Fruit fly (Drosophila melanogaster) Kc167 (cell line): ENCODE measurements around the gene CG33777.

ENCODE experiments used
- Myc ChIP-seq: fragments of >200 bp; optimal IDR thresholded peaks from 2 replicates; lab custom pipeline; 2017; ENCODE audit warnings: missing external identifiers
- Sin3A ChIP-seq: fragments of >200 bp; optimal IDR thresholded peaks from 2 replicates; lab custom pipeline; 2018; ENCODE audit warnings: missing external identifiers
- h ChIP-seq: fragments of >200 bp; optimal IDR thresholded peaks from 3 replicates; lab custom pipeline; 2018; ENCODE audit warnings: missing external identifiers
- insv ChIP-seq: fragments of >200 bp; optimal IDR thresholded peaks from 3 replicates; lab custom pipeline; 2018; ENCODE audit warnings: missing external identifiers
- psq ChIP-seq: fragments of >200 bp; optimal IDR thresholded peaks from 2 replicates; lab custom pipeline; 2017; ENCODE audit warnings: missing external identifiers
- ttk ChIP-seq: sonication (Bioruptor generic); optimal IDR thresholded peaks from 2 replicates; lab custom pipeline; 2017; ENCODE audit warnings: missing external identifiers

The CG33777 gene

DNA sequence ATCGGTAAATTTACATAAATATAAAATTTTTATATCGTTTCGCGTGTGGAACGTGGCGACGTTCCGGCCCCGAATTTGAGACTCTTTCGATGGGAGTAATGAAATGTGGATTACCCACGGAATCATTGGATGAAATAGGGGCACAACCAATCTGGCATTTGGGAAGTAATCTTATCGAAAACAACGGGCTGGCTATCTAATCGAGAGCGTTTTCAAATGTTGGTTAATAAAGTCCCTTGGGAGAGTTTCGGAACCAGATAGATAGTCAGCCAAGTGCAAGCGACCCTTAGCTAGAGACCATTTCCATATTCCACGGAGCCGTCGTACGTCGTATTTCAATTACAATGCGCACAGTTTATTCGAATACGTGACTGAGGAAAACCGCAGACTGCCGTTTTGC is 5.7 kb downstream of the CG33777 start:
- no peak for TF ChIP-seq insv (lab: Kevin White, UChicago)
- TF ChIP-seq h (lab: Kevin White, UChicago), result no peak
- no peak for TF ChIP-seq Myc (lab: Kevin White, UChicago)

DNA sequence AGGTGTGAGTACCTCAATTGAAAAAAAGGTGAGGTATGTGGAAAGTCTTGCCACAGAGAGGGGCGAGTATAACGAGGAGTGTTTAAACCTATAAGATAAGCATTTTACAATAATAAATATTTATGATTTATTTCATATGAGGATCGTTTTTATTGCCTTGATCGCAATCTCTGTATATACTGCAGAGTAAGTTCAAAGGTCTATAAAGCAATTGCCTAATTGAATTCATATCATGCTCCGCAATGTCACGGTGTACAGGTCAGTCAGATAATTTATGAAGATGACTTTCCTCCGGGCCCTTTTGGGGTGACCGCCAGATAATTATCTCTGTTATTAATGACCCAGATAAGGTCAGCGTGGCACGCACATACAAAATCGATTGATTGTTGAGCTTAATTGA is 6.7 kb downstream of the CG33777 start:
- TF ChIP-seq insv (lab: Kevin White, UChicago) (no peak), psq (lab: Kevin White, UChicago) (no peak), Sin3A (lab: Kevin White, UChicago) (no peak), Myc (lab: Kevin White, UChicago) (no peak), h (lab: Kevin White, UChicago) (no peak), ttk (lab: Kevin White, UChicago) (no peak)

DNA sequence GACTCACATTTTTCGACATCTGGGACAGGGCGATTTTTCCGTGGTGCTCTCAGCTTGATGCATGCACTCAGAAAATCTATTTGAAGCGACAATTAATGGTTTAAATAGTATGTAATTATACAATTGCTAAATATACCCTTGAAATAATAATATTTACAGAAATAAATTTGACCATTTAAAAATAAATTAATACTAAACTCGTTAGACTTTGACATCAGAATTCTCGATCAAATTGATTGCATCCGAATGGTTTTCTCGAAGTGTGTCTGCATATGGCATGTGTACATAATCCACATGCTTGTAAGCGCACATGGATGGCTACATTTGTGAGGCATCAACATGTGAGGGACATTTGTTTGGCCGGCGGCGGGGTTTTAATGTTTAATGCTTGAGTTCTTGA is 8.4 kb downstream of the CG33777 start:
- TF ChIP-seq Myc (lab: Kevin White, UChicago), result no peak
- TF ChIP-seq psq (lab: Kevin White, UChicago), result no peak
- no peak for TF ChIP-seq h (lab: Kevin White, UChicago)
- no peak for TF ChIP-seq ttk (lab: Kevin White, UChicago)
- no peak for TF ChIP-seq Sin3A (lab: Kevin White, UChicago)
- no peak for TF ChIP-seq insv (lab: Kevin White, UChicago)

DNA sequence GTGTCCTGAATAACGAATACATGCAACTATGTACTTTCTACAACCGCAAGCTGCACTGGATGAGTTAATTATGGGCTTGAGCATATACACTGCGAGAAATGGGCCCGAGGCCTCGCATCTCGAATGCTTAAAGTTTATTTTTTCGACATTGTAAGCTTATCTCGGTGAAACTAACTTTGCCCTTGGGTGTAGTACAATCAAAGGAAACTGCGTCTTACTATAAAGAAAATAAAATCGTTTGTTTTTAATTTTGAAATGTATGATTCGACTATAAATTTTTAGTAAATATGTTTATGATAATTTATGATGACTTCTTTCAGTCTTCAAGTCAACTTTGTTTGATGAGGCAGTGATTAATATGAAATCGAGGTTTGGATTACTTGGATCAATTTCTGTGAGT is 9.3 kb downstream of the CG33777 start:
- TF ChIP-seq Myc (lab: Kevin White, UChicago) (no peak), psq (lab: Kevin White, UChicago) (no peak), h (lab: Kevin White, UChicago) (no peak), Sin3A (lab: Kevin White, UChicago) (no peak), insv (lab: Kevin White, UChicago) (no peak), ttk (lab: Kevin White, UChicago) (no peak)

dm6 chr3L:4545138-4545537 is 9.9 kb downstream of the CG33777 start:
- no peak for TF ChIP-seq Sin3A (lab: Kevin White, UChicago)

- TF ChIP-seq h (lab: Kevin White, UChicago) (no peak), ttk (lab: Kevin White, UChicago) (no peak), insv (lab: Kevin White, UChicago) (no peak), psq (lab: Kevin White, UChicago) (no peak), Myc (lab: Kevin White, UChicago) (no peak), Sin3A (lab: Kevin White, UChicago) (no peak)
These were observed 10.4 kb downstream of the CG33777 start for dm6 chr3L:4544633-4545032.

DNA sequence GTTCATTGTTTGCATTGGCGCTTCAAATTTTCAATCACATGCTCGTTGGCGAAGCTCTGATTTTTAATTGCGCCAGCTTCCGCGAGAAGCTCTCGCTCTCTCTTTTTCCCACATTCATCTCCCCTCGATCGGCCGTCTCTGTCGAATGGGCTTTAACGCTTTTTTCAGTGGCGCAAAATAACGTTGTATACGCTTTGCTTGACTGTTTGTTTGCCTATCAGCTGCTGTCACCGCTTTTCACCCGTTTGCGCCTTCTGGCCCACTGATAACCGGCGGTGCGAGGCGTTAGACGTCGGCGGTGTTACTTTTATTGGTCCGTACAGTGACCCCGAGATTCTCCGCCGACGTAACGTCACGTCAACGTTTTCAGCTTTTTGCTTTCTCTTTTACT is 11.2 kb downstream of the CG33777 start:
- TF ChIP-seq psq (lab: Kevin White, UChicago), result no peak
- no peak for TF ChIP-seq insv (lab: Kevin White, UChicago)

dm6 chr3L:4543034-4543806 is 11.8 kb downstream of the CG33777 start:
- TF ChIP-seq Sin3A (lab: Kevin White, UChicago) (no peak), psq (lab: Kevin White, UChicago) (no peak)

dm6 chr3L:4542530-4542929 is 12.5 kb downstream of the CG33777 start:
- TF ChIP-seq ttk (lab: Kevin White, UChicago) (no peak), Sin3A (lab: Kevin White, UChicago) (no peak), Myc (lab: Kevin White, UChicago) (no peak), psq (lab: Kevin White, UChicago) (no peak), insv (lab: Kevin White, UChicago) (no peak), h (lab: Kevin White, UChicago) (no peak)

DNA sequence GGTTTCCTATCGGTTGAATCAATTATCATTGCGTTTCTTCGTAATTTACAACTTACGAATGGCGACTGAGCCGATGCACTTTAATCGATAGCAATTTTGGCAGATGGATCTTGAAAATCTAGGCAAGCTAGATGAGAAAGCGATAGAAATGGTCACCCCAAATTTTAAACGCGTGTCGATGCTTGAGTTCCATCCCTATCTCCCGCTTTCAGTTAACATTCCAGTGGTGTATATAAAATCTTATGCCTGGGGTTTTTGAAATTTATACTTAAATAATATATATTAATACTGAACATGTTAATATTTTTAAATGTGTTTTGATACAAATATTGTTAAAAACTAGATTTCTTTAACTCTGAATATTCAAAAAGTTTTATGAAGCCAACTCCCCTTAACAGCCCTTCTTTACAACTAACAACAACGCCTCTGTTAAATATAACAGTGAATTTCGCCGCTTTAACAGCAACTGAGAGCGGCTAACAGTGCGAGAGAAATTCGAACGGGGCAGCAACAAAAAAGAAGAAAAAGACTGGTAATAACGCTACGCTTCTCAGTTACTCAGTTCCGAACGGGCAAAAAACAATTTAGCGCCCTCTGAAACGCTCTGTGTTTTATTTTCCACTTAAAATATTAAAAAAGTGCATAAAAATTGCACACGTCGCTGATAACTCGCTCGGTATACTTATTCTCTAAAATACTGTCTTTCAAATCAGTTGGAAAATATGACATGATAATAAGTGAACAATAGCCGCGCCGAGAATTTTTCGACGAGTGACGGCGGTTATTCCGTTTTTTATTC is 13.3 kb downstream of the CG33777 start, which contains the start of gene CG11357:
Gene CG11357 (plus strand): TSS at position 479 of the 799 bp plus-strand sequence.
- no peak for TF ChIP-seq h (lab: Kevin White, UChicago)
- no peak for TF ChIP-seq insv (lab: Kevin White, UChicago)
- no peak for TF ChIP-seq psq (lab: Kevin White, UChicago)
- TF ChIP-seq ttk (lab: Kevin White, UChicago), result no peak
- no peak for TF ChIP-seq Sin3A (lab: Kevin White, UChicago)
- no peak for TF ChIP-seq Myc (lab: Kevin White, UChicago)

dm6 chr3L:4541070-4541469 is 14.0 kb downstream of the CG33777 start, which contains the start of gene CG32243:
Gene CG32243 (minus strand): TSS chr3L:4541244.
- TF ChIP-seq insv (lab: Kevin White, UChicago) (no peak), h (lab: Kevin White, UChicago) (no peak), Myc (lab: Kevin White, UChicago) (no peak), psq (lab: Kevin White, UChicago) (no peak), ttk (lab: Kevin White, UChicago) (no peak), Sin3A (lab: Kevin White, UChicago) (no peak)

- TF ChIP-seq Sin3A (lab: Kevin White, UChicago) (no peak), h (lab: Kevin White, UChicago) (no peak), Myc (lab: Kevin White, UChicago) (no peak), ttk (lab: Kevin White, UChicago) (no peak), insv (lab: Kevin White, UChicago) (no peak), psq (lab: Kevin White, UChicago) (no peak)
These were observed 20.6 kb downstream of the CG33777 start for dm6 chr3L:4534481-4534880.
